Worm (Caenorhabditis elegans): ENCODE data around the gene npr-19.

DNA sequence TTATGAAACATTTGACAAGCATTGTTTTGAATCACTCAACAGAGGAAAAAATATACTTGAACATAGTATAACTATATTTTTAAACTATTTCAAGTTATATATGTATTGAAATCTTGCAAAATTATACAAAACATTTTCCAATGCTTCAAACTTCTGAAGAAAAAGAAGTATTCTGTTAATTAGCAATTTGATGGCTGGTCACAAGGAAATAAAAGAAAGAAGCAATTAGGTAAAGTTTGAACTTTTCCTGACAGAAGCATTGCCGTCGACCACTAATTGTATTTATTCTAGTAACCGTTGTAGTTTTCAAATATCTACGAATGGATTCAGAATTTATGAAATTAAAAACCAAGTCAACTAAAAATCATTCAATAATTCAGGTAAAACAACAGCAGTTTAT is 46.9 kb downstream of the npr-19 start:
- TF ChIP-seq pha-4 (tag; optimal IDR thresholded peaks at IDR 0.05) = no peak
- TF ChIP-seq fkh-10 (GFP tag; optimal IDR thresholded peaks at IDR 0.05) = no peak
- no peak for TF ChIP-seq ceh-14 (tag; optimal IDR thresholded peaks at IDR 0.05)

All from whole organism, late embryonic.